Worm (Caenorhabditis elegans): Measurements from ENCODE around the gene ZC443.4.

Gene ZC443.4

ce11 chrV:12819155-12819554 is 531 bp downstream of the ZC443.4 start (continued):
- TF ChIP-seq nhr-47 (tag; optimal IDR thresholded peaks at IDR 0.05) (peak; percentile 51), lir-3 (tag; optimal IDR thresholded peaks at IDR 0.05; ENCODE audit: poor library complexity) (peak; percentile 53), egl-13 (tag; optimal IDR thresholded peaks at IDR 0.05) (peak; percentile 5), efl-1 (optimal IDR thresholded peaks at IDR 0.05) (no peak), efl-1 (GFP tag; optimal IDR thresholded peaks at IDR 0.05 in 1 of 2) (peak in 1 of 2 experiments; percentile 64)

ce11 chrV:12818486-12818885 is 1.2 kb downstream of the ZC443.4 start:
- TF ChIP-seq tbx-2 (tag; optimal IDR thresholded peaks at IDR 0.05) = no peak

ce11 chrV:12816672-12817071 is 3.0 kb downstream of the ZC443.4 start:
- no peak for TF ChIP-seq pag-3 (tag; optimal IDR thresholded peaks at IDR 0.05; ENCODE audit: borderline replicate concordance, insufficient read depth)
- TF ChIP-seq blmp-1 (tag; optimal IDR thresholded peaks at IDR 0.05) = peak; percentile 27
- TF ChIP-seq nhr-47 (tag; optimal IDR thresholded peaks at IDR 0.05) = no peak
- TF ChIP-seq lir-3 (tag; optimal IDR thresholded peaks at IDR 0.05; ENCODE audit: poor library complexity) = no peak
- no peak for TF ChIP-seq isw-1 (GFP tag; IDR thresholded peaks at IDR 0.05)

- TF ChIP-seq lin-35 (GFP tag; optimal IDR thresholded peaks at IDR 0.05) = peak in 1 of 2 experiments; percentile 2
- no peak for TF ChIP-seq mdl-1 (tag; optimal IDR thresholded peaks at IDR 0.05)
- no peak for TF ChIP-seq lin-13 (GFP tag; optimal IDR thresholded peaks at IDR 0.05)
- peak; percentile 22 for TF ChIP-seq C16A3.4 (tag; optimal IDR thresholded peaks at IDR 0.05)
Observed at ce11 chrV:12815386-12815785, 4.3 kb downstream of the ZC443.4 start.

ce11 chrV:12814481-12814882 is 5.2 kb downstream of the ZC443.4 start:
- TF ChIP-seq fkh-4 (tag; optimal IDR thresholded peaks at IDR 0.05; ENCODE audit: borderline replicate concordance) (no peak), grh-1 (GFP tag; IDR thresholded peaks at IDR 0.05) (no peak), fkh-8 (tag; optimal IDR thresholded peaks at IDR 0.05) (peak; percentile 87), elt-3 (tag; optimal IDR thresholded peaks at IDR 0.05) (no peak), ets-5 (GFP tag; IDR thresholded peaks at IDR 0.05) (no peak), ceh-82 (tag; optimal IDR thresholded peaks at IDR 0.05) (peak; percentile 32 to 53 (median 51)), blmp-1 (tag; optimal IDR thresholded peaks at IDR 0.05) (no peak), irx-1 (tag; optimal IDR thresholded peaks at IDR 0.05) (peak; percentile 32), nhr-76 (tag; optimal IDR thresholded peaks at IDR 0.05) (no peak), nhr-237 (tag; optimal IDR thresholded peaks at IDR 0.05) (no peak), xbp-1 (tag; optimal IDR thresholded peaks at IDR 0.05) (peak; percentile 47), egl-13 (tag; optimal IDR thresholded peaks at IDR 0.05) (peak; percentile 37), lin-35 (GFP tag; optimal IDR thresholded peaks at IDR 0.05) (peak; percentile 54 to 63), F16B12.6 (tag; optimal IDR thresholded peaks at IDR 0.05) (peak; percentile 27), mdl-1 (tag; optimal IDR thresholded peaks at IDR 0.05) (peak in 1 of 2 experiments; percentile 77), ceh-90 (tag; optimal IDR thresholded peaks at IDR 0.05) (no peak), ceh-8 (GFP tag; optimal IDR thresholded peaks at IDR 0.05) (no peak), jun-1 (tag; optimal IDR thresholded peaks at IDR 0.05) (peak; percentile 11), C04F5.9 (tag; optimal IDR thresholded peaks at IDR 0.05) (no peak), tlp-1 (tag; optimal IDR thresholded peaks at IDR 0.05) (no peak), ceh-88 (GFP tag; IDR thresholded peaks at IDR 0.05) (no peak), ama-1 (optimal IDR thresholded peaks at IDR 0.05) (no peak), fos-1 (tag; optimal IDR thresholded peaks at IDR 0.05) (peak; percentile 14), pax-3 (tag; optimal IDR thresholded peaks at IDR 0.05) (peak; percentile 90), snpc-4 (tag; optimal IDR thresholded peaks at IDR 0.05) (peak; percentile 28), hlh-4 (tag; optimal IDR thresholded peaks at IDR 0.05) (no peak), nhr-11 (tag; optimal IDR thresholded peaks at IDR 0.05) (peak; percentile 9), skn-1 (tag; optimal IDR thresholded peaks at IDR 0.05) (peak; percentile 44), nhr-12 (tag; optimal IDR thresholded peaks at IDR 0.05) (no peak), mep-1 (tag; optimal IDR thresholded peaks at IDR 0.05) (peak; percentile 0), nhr-84 (tag; optimal IDR thresholded peaks at IDR 0.05) (no peak), lin-13 (GFP tag; optimal IDR thresholded peaks at IDR 0.05) (peak; percentile 65), unc-86 (tag; optimal IDR thresholded peaks at IDR 0.05) (peak; percentile 81), sox-4 (tag; optimal IDR thresholded peaks at IDR 0.05) (peak; percentile 19), aly-2 (tag; optimal IDR thresholded peaks at IDR 0.05) (no peak), unc-30 (tag; optimal IDR thresholded peaks at IDR 0.05) (no peak), nhr-71 (tag; optimal IDR thresholded peaks at IDR 0.05) (peak; percentile 87), snu-23 (GFP tag; optimal IDR thresholded peaks at IDR 0.05) (peak; percentile 64)
